Fruit fly (Drosophila melanogaster) whole organism, prepupa: ENCODE data around the gene CG7966.

Experiments
- CG11902 ChIP-seq: fragments of 200-800 bp; sonication (Bioruptor generic); optimal IDR thresholded peaks from 3 replicates; lab custom pipeline; 2016; ENCODE audit warnings: missing biosample characterization, missing genetic modification characterization
- CG1621 ChIP-seq: fragments of 200-800 bp; sonication (Bioruptor generic); optimal IDR thresholded peaks from 3 replicates; lab custom pipeline; 2018; ENCODE audit warnings: missing biosample characterization, mild to moderate bottlenecking, missing genetic modification characterization
- CG6276 ChIP-seq: fragments of 200-800 bp; sonication (Bioruptor generic); optimal IDR thresholded peaks from 2 replicates; lab custom pipeline; 2017; ENCODE audit warnings: missing biosample characterization, mild to moderate bottlenecking, missing genetic modification characterization
- Lpt ChIP-seq: fragments of 200-800 bp; sonication (Bioruptor generic); optimal IDR thresholded peaks from 3 replicates; lab custom pipeline; 2016; ENCODE audit warnings: missing biosample characterization, missing genetic modification characterization
- Met ChIP-seq: fragments of 200-800 bp; sonication (Bioruptor generic); optimal IDR thresholded peaks from 3 replicates; lab custom pipeline; 2016; ENCODE audit warnings: missing biosample characterization, missing genetic modification characterization
- esn ChIP-seq: fragments of 200-800 bp; sonication (Bioruptor generic); optimal IDR thresholded peaks from 2 replicates; lab custom pipeline; 2016; ENCODE audit warnings: missing biosample characterization, mild to moderate bottlenecking, missing genetic modification characterization, moderate library complexity
- fd59A ChIP-seq: fragments of 200-800 bp; sonication (Bioruptor generic); optimal IDR thresholded peaks from 2 replicates; lab custom pipeline; 2017; ENCODE audit warnings: missing biosample characterization, mild to moderate bottlenecking, missing genetic modification characterization, missing genetic modification reagents
- fkh ChIP-seq: fragments of 200-800 bp; sonication (Bioruptor generic); optimal IDR thresholded peaks from 3 replicates; lab custom pipeline; 2017; ENCODE audit warnings: missing biosample characterization, mild to moderate bottlenecking, missing genetic modification characterization, moderate library complexity

DNA sequence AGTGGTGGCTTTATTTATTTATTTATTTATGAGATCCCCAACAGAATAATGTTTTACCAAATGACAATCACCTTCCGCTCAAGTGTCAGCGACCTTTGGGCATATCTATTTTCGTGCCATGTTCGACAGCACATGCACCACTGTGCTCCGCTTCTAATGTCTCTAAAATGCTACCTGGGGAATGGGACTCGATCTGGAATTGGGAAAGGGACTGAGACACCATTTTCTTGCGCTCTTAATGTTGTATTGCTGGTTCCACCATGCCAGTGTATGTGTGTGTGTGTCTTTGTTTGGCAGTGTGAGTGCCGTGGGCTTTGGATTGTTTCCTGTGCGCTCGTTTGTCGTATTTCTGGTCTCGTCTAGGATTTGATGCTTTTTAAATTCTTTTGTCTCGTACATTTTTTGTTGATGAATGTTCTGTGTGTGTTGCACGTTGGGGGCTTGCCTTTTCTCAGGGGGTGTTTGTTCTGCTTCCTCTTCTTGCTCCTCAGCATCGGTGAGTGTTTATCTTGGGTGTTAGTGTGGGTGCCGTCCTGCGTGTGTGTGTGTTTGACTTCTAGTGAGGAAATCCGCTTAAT is 14.0 kb upstream of the CG7966 start:
- TF ChIP-seq CG11902 (GFP tag; lab: Kevin White, UChicago) (no peak), fd59A (GFP tag; lab: Kevin White, UChicago) (no peak), CG6276 (GFP tag; lab: Kevin White, UChicago) (no peak), Lpt (GFP tag; lab: Kevin White, UChicago) (no peak), Met (GFP tag; lab: Kevin White, UChicago) (no peak), fkh (GFP tag; lab: Kevin White, UChicago) (peak; percentile 21), CG1621 (tag; lab: Kevin White, UChicago) (no peak), esn (no peak)
